Fruit fly (Drosophila melanogaster) whole organism, embryonic: ENCODE measurements around the gene Nse4.

Experiments used
- ATbp ChIP-seq: fragments of 200-800 bp; sonication (Bioruptor generic); optimal IDR thresholded peaks from 2 replicates; lab custom pipeline; 2017; ENCODE audit warnings: missing biosample characterization, mild to moderate bottlenecking, missing genetic modification characterization, missing genetic modification reagents
- CG11560 ChIP-seq: fragments of 200-800 bp; sonication (Bioruptor generic); IDR thresholded peaks from 3 replicates; pipeline ENCODE4 v1.3.6; 2022; ENCODE audit warnings: missing biosample characterization, missing genetic modification characterization
- CG11695 ChIP-seq: fragments of 200-800 bp; sonication (Bioruptor generic); IDR thresholded peaks from 3 replicates; pipeline ENCODE4 v1.3.6; 2022; ENCODE audit warnings: missing biosample characterization, missing genetic modification characterization
- CG11723 ChIP-seq: fragments of 200-800 bp; sonication (Bioruptor generic); optimal IDR thresholded peaks from 2 replicates; lab custom pipeline; 2017; ENCODE audit warnings: missing biosample characterization, mild to moderate bottlenecking, missing genetic modification characterization
- CG12219 ChIP-seq: fragments of 200-800 bp; sonication (Bioruptor generic); optimal IDR thresholded peaks from 3 replicates; lab custom pipeline; 2018; ENCODE audit warnings: missing biosample characterization, mild to moderate bottlenecking, missing genetic modification characterization
- CG12659 ChIP-seq: fragments of 200-800 bp; sonication (Bioruptor generic); optimal IDR thresholded peaks from 3 replicates; lab custom pipeline; 2017; ENCODE audit warnings: mild to moderate bottlenecking, missing biosample characterization, missing genetic modification reagents, missing genetic modification characterization
- CG12942 ChIP-seq: fragments of 200-800 bp; sonication (Bioruptor generic); optimal IDR thresholded peaks from 3 replicates; lab custom pipeline; 2016; ENCODE audit warnings: missing biosample characterization, missing genetic modification characterization
- CG14014 ChIP-seq: fragments of 200-800 bp; sonication (Bioruptor generic); IDR thresholded peaks from 2 replicates; pipeline ENCODE4 v1.3.6; 2022; ENCODE audit warnings: missing biosample characterization, missing genetic modification characterization
- CG14860 ChIP-seq: fragments of 200-800 bp; sonication (Bioruptor generic); IDR thresholded peaks from 3 replicates; pipeline ENCODE4 v1.3.6; 2022; ENCODE audit warnings: missing biosample characterization, missing genetic modification characterization; ENCODE audit not compliant: partially characterized antibody
- CG1603 ChIP-seq: fragments of 200-800 bp; sonication (Bioruptor generic); optimal IDR thresholded peaks from 2 replicates; lab custom pipeline; 2019; ENCODE audit warnings: missing biosample characterization, mild to moderate bottlenecking, missing genetic modification characterization, moderate library complexity
- CG16779 ChIP-seq: fragments of 200-800 bp; sonication (Bioruptor generic); IDR thresholded peaks from 2 replicates; pipeline ENCODE4 v1.3.6; 2022; ENCODE audit warnings: missing biosample characterization, missing genetic modification characterization
- CG17568 ChIP-seq: fragments of 200-800 bp; sonication (Bioruptor generic); optimal IDR thresholded peaks from 2 replicates; lab custom pipeline; 2018; ENCODE audit warnings: missing biosample characterization, mild to moderate bottlenecking, missing genetic modification characterization, moderate library complexity
- CG17912 ChIP-seq: fragments of 200-800 bp; sonication (Bioruptor generic); optimal IDR thresholded peaks from 2 replicates; lab custom pipeline; 2018; ENCODE audit warnings: missing biosample characterization, mild to moderate bottlenecking, missing genetic modification characterization
- CG2116 ChIP-seq: fragments of 200-800 bp; sonication (Bioruptor generic); optimal IDR thresholded peaks from 3 replicates; lab custom pipeline; 2018; ENCODE audit warnings: missing biosample characterization, mild to moderate bottlenecking, missing genetic modification characterization
- CG2712 ChIP-seq: fragments of 200-800 bp; optimal IDR thresholded peaks from 3 replicates; lab custom pipeline; 2019; ENCODE audit warnings: missing biosample characterization, mild to moderate bottlenecking, missing genetic modification characterization, moderate library complexity
- CG31441 ChIP-seq: fragments of 200-800 bp; sonication (Bioruptor generic); IDR thresholded peaks from 2 replicates; pipeline ENCODE4 v1.3.6; 2022; ENCODE audit warnings: missing biosample characterization, missing genetic modification characterization
- CG3407 ChIP-seq: fragments of 200-800 bp; sonication (Bioruptor generic); optimal IDR thresholded peaks from 2 replicates; lab custom pipeline; 2018; ENCODE audit warnings: missing biosample characterization, mild to moderate bottlenecking, missing genetic modification characterization
- CG4282 ChIP-seq: fragments of 200-800 bp; sonication (Bioruptor generic); optimal IDR thresholded peaks from 2 replicates; lab custom pipeline; 2016; ENCODE audit warnings: missing biosample characterization, missing genetic modification characterization
- CG4328 ChIP-seq: fragments of 200-800 bp; sonication (Bioruptor generic); optimal IDR thresholded peaks from 3 replicates; lab custom pipeline; 2017; ENCODE audit warnings: missing biosample characterization, missing genetic modification reagents, missing genetic modification characterization
- CG6175 ChIP-seq: fragments of 200-800 bp; sonication (Bioruptor generic); IDR thresholded peaks from 3 replicates; pipeline ENCODE4 v1.3.6; 2022; ENCODE audit warnings: missing biosample characterization, missing genetic modification characterization
- CG7357 ChIP-seq: fragments of 200-800 bp; sonication (Bioruptor generic); IDR thresholded peaks from 3 replicates; pipeline ENCODE4 v1.3.6; 2022; ENCODE audit warnings: missing biosample characterization, missing genetic modification characterization
- CG8281 ChIP-seq: fragments of 200-800 bp; sonication (Bioruptor generic); optimal IDR thresholded peaks from 2 replicates; lab custom pipeline; 2018; ENCODE audit warnings: missing biosample characterization, mild to moderate bottlenecking, missing genetic modification characterization, moderate library complexity
- CG8388 ChIP-seq: fragments of 200-800 bp; sonication (Bioruptor generic); optimal IDR thresholded peaks from 2 replicates; lab custom pipeline; 2019; ENCODE audit warnings: missing biosample characterization, mild to moderate bottlenecking, missing genetic modification characterization, moderate library complexity
- CG9437 ChIP-seq: fragments of 200-800 bp; sonication (Bioruptor generic); optimal IDR thresholded peaks from 2 replicates; lab custom pipeline; 2018; ENCODE audit warnings: missing biosample characterization, mild to moderate bottlenecking, missing genetic modification characterization
- CTCF ChIP-seq: fragments of 200-800 bp; sonication (Bioruptor generic); optimal IDR thresholded peaks from 2 replicates; lab custom pipeline; 2017; ENCODE audit warnings: missing biosample characterization, mild to moderate bottlenecking, missing genetic modification characterization, moderate library complexity
- Deaf1 ChIP-seq: fragments of 200-800 bp; optimal IDR thresholded peaks from 3 replicates; lab custom pipeline; 2019; ENCODE audit warnings: missing biosample characterization, mild to moderate bottlenecking, missing genetic modification characterization, moderate library complexity
- Dip3 ChIP-seq: fragments of 200-800 bp; sonication (Bioruptor generic); optimal IDR thresholded peaks from 3 replicates; lab custom pipeline; 2016; ENCODE audit warnings: missing biosample characterization, missing genetic modification characterization
- Fer2 ChIP-seq: fragments of 200-800 bp; sonication (Bioruptor generic); optimal IDR thresholded peaks from 2 replicates; lab custom pipeline; 2018; ENCODE audit warnings: missing biosample characterization, mild to moderate bottlenecking, missing genetic modification characterization, moderate library complexity
- Gug ChIP-seq: fragments of 200-800 bp; sonication (Bioruptor generic); IDR thresholded peaks from 4 replicates; pipeline ENCODE4 v1.3.6; 2022; ENCODE audit warnings: missing biosample characterization, missing genetic modification characterization
- HLHmδ ChIP-seq: fragments of 200-800 bp; sonication (Bioruptor generic); optimal IDR thresholded peaks from 2 replicates; lab custom pipeline; 2018; ENCODE audit warnings: missing biosample characterization, mild to moderate bottlenecking, missing genetic modification characterization, moderate library complexity
- Nf-YC ChIP-seq: fragments of 200-800 bp; optimal IDR thresholded peaks from 3 replicates; lab custom pipeline; 2019; ENCODE audit warnings: missing biosample characterization, mild to moderate bottlenecking, missing genetic modification characterization, moderate library complexity
- Oaz ChIP-seq: fragments of 200-800 bp; sonication (Bioruptor generic); IDR thresholded peaks from 2 replicates; pipeline ENCODE4 v1.3.6; 2022; ENCODE audit warnings: missing biosample characterization, missing genetic modification characterization
- Ravus ChIP-seq: fragments of 200-800 bp; sonication (Bioruptor generic); IDR thresholded peaks from 2 replicates; pipeline ENCODE4 v1.3.6; 2022; ENCODE audit warnings: missing biosample characterization, missing genetic modification characterization
- Ssrp ChIP-seq: fragments of 200-800 bp; sonication (Bioruptor generic); optimal IDR thresholded peaks from 2 replicates; lab custom pipeline; 2018; ENCODE audit warnings: missing biosample characterization, mild to moderate bottlenecking, missing genetic modification characterization, moderate library complexity
- Trl ChIP-seq, 3 experiments: fragments of >200 bp in 2 of 3; fragments of 200-800 bp in 1 of 3; sonication (Bioruptor generic) in 1 of 3; optimal IDR thresholded peaks; 2 replicates in 1 of 3; 3 replicates in 2 of 3; lab custom pipeline; 2016 to 2017; ENCODE audit warnings: missing biosample characterization in 1 of 3, missing genetic modification characterization in 1 of 3
- Usf ChIP-seq: fragments of 200-800 bp; sonication (Bioruptor generic); optimal IDR thresholded peaks from 2 replicates; lab custom pipeline; 2017; ENCODE audit warnings: missing genotype, missing biosample characterization, missing genetic modification characterization
- bcd ChIP-seq: fragments of 200-800 bp; sonication (Bioruptor generic); optimal IDR thresholded peaks from 2 replicates; lab custom pipeline; 2017; ENCODE audit warnings: missing biosample characterization, mild to moderate bottlenecking, missing genetic modification characterization
- gfzf ChIP-seq: fragments of 200-800 bp; sonication (Bioruptor generic); optimal IDR thresholded peaks from 2 replicates; lab custom pipeline; 2016; ENCODE audit warnings: missing biosample characterization, mild to moderate bottlenecking, missing genetic modification characterization, moderate library complexity
- nmo ChIP-seq: fragments of 200-800 bp; sonication (Bioruptor generic); optimal IDR thresholded peaks from 2 replicates; lab custom pipeline; 2018; ENCODE audit warnings: missing biosample characterization, mild to moderate bottlenecking, missing genetic modification characterization, moderate library complexity
- nom ChIP-seq: fragments of 200-800 bp; sonication (Bioruptor generic); optimal IDR thresholded peaks from 2 replicates; lab custom pipeline; 2017; ENCODE audit warnings: missing biosample characterization, missing genetic modification characterization, mild to moderate bottlenecking, moderate library complexity, missing genetic modification reagents
- pho ChIP-seq: fragments of 200-800 bp; sonication (Bioruptor generic); optimal IDR thresholded peaks from 2 replicates; lab custom pipeline; 2016; ENCODE audit warnings: missing biosample characterization, missing genetic modification characterization
- prd ChIP-seq, 3 experiments: fragments of >200 bp in 2 of 3; fragments of 200-800 bp in 1 of 3; sonication (Bioruptor generic) in 1 of 3; optimal IDR thresholded peaks in 2 of 3; IDR thresholded peaks in 1 of 3; 2 replicates in 2 of 3; 3 replicates in 1 of 3; pipeline versions ENCODE4 v1.3.6 to Lab custom; 2017 to 2022; ENCODE audit warnings: missing biosample characterization in 1 of 3, missing genetic modification characterization in 1 of 3
- pum ChIP-seq: fragments of 200-800 bp; sonication (Bioruptor generic); optimal IDR thresholded peaks from 2 replicates; lab custom pipeline; 2016; ENCODE audit warnings: missing biosample characterization, missing genetic modification characterization
- sens ChIP-seq: fragments of 200-800 bp; sonication (Bioruptor generic); peaks from one replicate; lab custom pipeline; 2016; ENCODE audit warnings: missing biosample characterization, missing genetic modification characterization
- sqz ChIP-seq: fragments of 200-800 bp; sonication (Bioruptor generic); optimal IDR thresholded peaks from 3 replicates; lab custom pipeline; 2018; ENCODE audit warnings: missing biosample characterization, mild to moderate bottlenecking, missing genetic modification characterization
- ssp ChIP-seq: fragments of 200-800 bp; sonication (Bioruptor generic); IDR thresholded peaks from 2 replicates; pipeline ENCODE4 v1.3.6; 2022; ENCODE audit warnings: missing biosample characterization, missing genetic modification characterization
- tgo ChIP-seq: fragments of 200-800 bp; sonication (Bioruptor generic); IDR thresholded peaks from 3 replicates; pipeline ENCODE4 v1.3.6; 2022; ENCODE audit warnings: missing biosample characterization, missing genetic modification characterization
- toy ChIP-seq: fragments of 200-800 bp; sonication (Bioruptor generic); IDR thresholded peaks from 2 replicates; pipeline ENCODE4 v1.3.6; 2022; ENCODE audit warnings: missing biosample characterization, missing genetic modification characterization
- usp ChIP-seq: fragments of >200 bp; optimal IDR thresholded peaks from 2 replicates; lab custom pipeline; 2017; ENCODE audit warnings: missing biosample characterization, missing genetic modification characterization

The Nse4 gene

DNA sequence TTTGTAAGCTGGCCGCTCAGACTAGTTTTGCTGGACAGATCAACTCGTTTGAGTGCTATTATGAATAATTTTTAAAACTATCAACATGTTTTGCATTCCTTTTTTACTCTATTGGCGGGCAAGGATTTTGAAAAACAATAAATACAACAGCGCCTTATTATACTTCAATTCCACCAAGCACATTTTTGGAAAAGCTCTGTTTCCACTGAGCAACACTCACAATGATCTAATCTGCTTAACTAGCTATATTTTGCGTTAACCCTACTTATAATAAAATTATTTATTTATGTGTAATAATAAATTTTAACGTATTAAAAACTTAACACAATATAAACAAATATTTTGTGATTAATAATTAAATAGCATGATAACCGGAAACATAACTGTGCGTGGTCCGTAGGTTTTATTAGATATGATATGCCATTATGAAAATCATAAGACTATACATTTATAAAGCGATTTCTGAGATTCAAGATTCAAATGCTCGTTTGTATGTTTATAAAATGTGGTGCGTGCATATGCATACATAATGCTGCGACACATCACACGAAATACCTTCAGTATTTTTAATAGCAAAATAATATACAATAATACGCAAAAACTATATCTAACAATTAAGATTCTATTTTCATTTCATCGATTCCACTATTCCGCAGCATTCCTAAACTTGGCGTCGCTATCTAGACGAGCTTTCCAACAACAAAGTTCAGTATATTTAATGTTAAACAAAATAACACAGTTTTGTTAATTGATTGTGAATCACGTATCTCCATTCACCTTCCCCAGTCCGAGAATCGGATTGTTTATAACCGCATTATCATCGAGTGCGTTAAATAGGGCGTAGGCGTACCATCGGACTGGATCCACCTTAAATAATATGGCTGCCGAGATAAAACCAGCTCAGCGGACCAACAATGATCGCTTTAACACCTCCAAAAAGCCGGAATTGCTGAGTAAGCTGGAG is 16.3 kb upstream of the Nse4 start, which contains the start of the genes pie and Wdfy2 (continued):
- no peak for TF ChIP-seq Dip3 (GFP tag; lab: Kevin White, UChicago)
- peak; percentile 97 for TF ChIP-seq CG7357 (GFP tag; lab: Robert Waterston, UW)
- TF ChIP-seq CG17568 (GFP tag; lab: Kevin White, UChicago), result no peak
- no peak for TF ChIP-seq bcd
- no peak for TF ChIP-seq CG11560 (tag; lab: Robert Waterston, UW)
- TF ChIP-seq Gug (GFP tag; lab: Robert Waterston, UW), result no peak
- TF ChIP-seq CG12219 (GFP tag; lab: Kevin White, UChicago), result no peak
- no peak for TF ChIP-seq prd (optimal IDR thresholded peaks at IDR 0.05; lab: Kevin White, UChicago)
- TF ChIP-seq prd (GFP tag; IDR thresholded peaks at IDR 0.05; lab: Robert Waterston, UW), result no peak
- no peak for TF ChIP-seq CG4282 (GFP tag; lab: Kevin White, UChicago)
- no peak for TF ChIP-seq CG4328 (GFP tag; lab: Kevin White, UChicago)
- no peak for TF ChIP-seq CG8281
- TF ChIP-seq Ravus, result no peak
- TF ChIP-seq CG17912 (GFP tag; lab: Kevin White, UChicago), result no peak
- TF ChIP-seq usp (GFP tag; lab: Kevin White, UChicago), result no peak
- no peak for TF ChIP-seq CG6175 (GFP tag; lab: Robert Waterston, UW)
- no peak for TF ChIP-seq CG8388
- TF ChIP-seq Deaf1 (tag; lab: Kevin White, UChicago), result no peak
- no peak for TF ChIP-seq sens (GFP tag; lab: Kevin White, UChicago)
- TF ChIP-seq CG14860 (GFP tag; lab: Robert Waterston, UW), result no peak
- no peak for TF ChIP-seq CTCF (GFP tag; lab: Kevin White, UChicago)
- TF ChIP-seq ssp (GFP tag; lab: Robert Waterston, UW), result peak; percentile 97
- no peak for TF ChIP-seq pum (GFP tag; lab: Kevin White, UChicago)
- no peak for TF ChIP-seq CG11695 (GFP tag; lab: Robert Waterston, UW)
- TF ChIP-seq CG3407 (GFP tag; lab: Kevin White, UChicago), result no peak
- no peak for TF ChIP-seq CG31441 (GFP tag; lab: Robert Waterston, UW)
- TF ChIP-seq tgo, result no peak
- peak; percentile 26 for TF ChIP-seq gfzf (GFP tag; lab: Kevin White, UChicago)
- no peak for TF ChIP-seq pho (GFP tag; lab: Kevin White, UChicago)
- peak; percentile 74 for TF ChIP-seq CG11723 (GFP tag; lab: Kevin White, UChicago)
- TF ChIP-seq Fer2 (tag; lab: Kevin White, UChicago), result no peak
- TF ChIP-seq CG2116 (GFP tag; lab: Kevin White, UChicago), result peak; percentile 77
- TF ChIP-seq toy (GFP tag; lab: Robert Waterston, UW), result no peak
- peak; percentile 36 for TF ChIP-seq CG12659 (GFP tag; lab: Kevin White, UChicago)
- no peak for TF ChIP-seq Ssrp (tag; lab: Kevin White, UChicago)
- TF ChIP-seq CG2712 (tag; lab: Kevin White, UChicago), result peak; percentile 21
- no peak for TF ChIP-seq ATbp (GFP tag; lab: Kevin White, UChicago)
- TF ChIP-seq CG14014, result no peak
- TF ChIP-seq HLHmδ (GFP tag; lab: Kevin White, UChicago), result no peak
- peak; percentile 1 for TF ChIP-seq Nf-YC (tag; lab: Kevin White, UChicago)
- peak; percentile 29 for TF ChIP-seq nmo
- TF ChIP-seq CG12942 (GFP tag; lab: Kevin White, UChicago), result no peak
- peak; percentile 99 for TF ChIP-seq CG1603
- no peak for TF ChIP-seq Usf
- TF ChIP-seq sqz (GFP tag; lab: Kevin White, UChicago), result no peak
- TF ChIP-seq nom (GFP tag; lab: Kevin White, UChicago), result no peak
- no peak for TF ChIP-seq CG9437 (GFP tag; lab: Kevin White, UChicago)
- TF ChIP-seq CG16779 (GFP tag; lab: Robert Waterston, UW), result no peak
- no peak for TF ChIP-seq Trl (optimal IDR thresholded peaks at IDR 0.05; lab: Kevin White, UChicago)
- no peak for TF ChIP-seq Trl (GFP tag; optimal IDR thresholded peaks at IDR 0.05; lab: Kevin White, UChicago)
- TF ChIP-seq Oaz (GFP tag; lab: Robert Waterston, UW), result no peak
